Fruit fly (Drosophila melanogaster) whole organism, embryonic: ENCODE data around the gene CkIIalpha-i3.

Experiments used
- Awh ChIP-seq: fragments of 200-800 bp; sonication (Bioruptor generic); IDR thresholded peaks from 2 replicates; pipeline ENCODE4, ENCODE4 v1.3.6; 2022; ENCODE audit warnings: missing biosample characterization, missing genetic modification characterization
- CG10267 ChIP-seq: fragments of 200-800 bp; sonication (Bioruptor generic); optimal IDR thresholded peaks from 2 replicates; lab custom pipeline; 2018; ENCODE audit warnings: missing biosample characterization, mild to moderate bottlenecking, missing genetic modification characterization, moderate library complexity
- CG11085 ChIP-seq: fragments of 200-800 bp; sonication (Bioruptor generic); IDR thresholded peaks from 2 replicates; pipeline ENCODE4 v1.3.6; 2022; ENCODE audit warnings: missing biosample characterization, missing genetic modification characterization
- CG11695 ChIP-seq: fragments of 200-800 bp; sonication (Bioruptor generic); IDR thresholded peaks from 3 replicates; pipeline ENCODE4 v1.3.6; 2022; ENCODE audit warnings: missing biosample characterization, missing genetic modification characterization
- CG12391 ChIP-seq: fragments of 200-800 bp; sonication (Bioruptor generic); optimal IDR thresholded peaks from 3 replicates; lab custom pipeline; 2018; ENCODE audit warnings: missing biosample characterization, mild to moderate bottlenecking, missing genetic modification characterization, moderate library complexity
- CG13296 ChIP-seq: fragments of 200-800 bp; sonication (Bioruptor generic); optimal IDR thresholded peaks from 3 replicates; lab custom pipeline; 2018; ENCODE audit warnings: missing biosample characterization, mild to moderate bottlenecking, missing genetic modification characterization
- CG15601 ChIP-seq: fragments of 200-800 bp; sonication (Bioruptor generic); optimal IDR thresholded peaks from 3 replicates; lab custom pipeline; 2019; ENCODE audit warnings: missing biosample characterization, mild to moderate bottlenecking, missing genetic modification characterization, moderate library complexity
- CG1602 ChIP-seq: fragments of 200-800 bp; sonication (Bioruptor generic); optimal IDR thresholded peaks from 3 replicates; lab custom pipeline; 2016; ENCODE audit warnings: missing biosample characterization, missing genetic modification characterization
- CG1603 ChIP-seq: fragments of 200-800 bp; sonication (Bioruptor generic); optimal IDR thresholded peaks from 2 replicates; lab custom pipeline; 2019; ENCODE audit warnings: missing biosample characterization, mild to moderate bottlenecking, missing genetic modification characterization, moderate library complexity
- CG17361 ChIP-seq: fragments of 200-800 bp; sonication (Bioruptor generic); IDR thresholded peaks from 3 replicates; pipeline ENCODE4 v1.3.6; 2022; ENCODE audit warnings: missing biosample characterization, missing genetic modification characterization
- CG2712 ChIP-seq: fragments of 200-800 bp; optimal IDR thresholded peaks from 3 replicates; lab custom pipeline; 2019; ENCODE audit warnings: missing biosample characterization, mild to moderate bottlenecking, missing genetic modification characterization, moderate library complexity
- CG31365 ChIP-seq: fragments of 200-800 bp; sonication (Bioruptor generic); optimal IDR thresholded peaks from 2 replicates; lab custom pipeline; 2018; ENCODE audit warnings: missing biosample characterization, mild to moderate bottlenecking, missing genetic modification characterization
- CG31388 ChIP-seq: fragments of 200-800 bp; sonication (Bioruptor generic); optimal IDR thresholded peaks from 2 replicates; lab custom pipeline; 2016; ENCODE audit warnings: missing biosample characterization, missing genetic modification characterization
- CG42726 ChIP-seq: fragments of 200-800 bp; sonication (Bioruptor generic); IDR thresholded peaks from 2 replicates; pipeline ENCODE4 v1.3.6; 2022; ENCODE audit warnings: missing biosample characterization, missing genetic modification characterization; ENCODE audit not compliant: partially characterized antibody
- CG5245 ChIP-seq: fragments of 200-800 bp; sonication (Bioruptor generic); optimal IDR thresholded peaks from 3 replicates; lab custom pipeline; 2016; ENCODE audit warnings: missing biosample characterization, missing genetic modification characterization
- CG6254 ChIP-seq: fragments of 200-800 bp; sonication (Bioruptor generic); optimal IDR thresholded peaks from 3 replicates; lab custom pipeline; 2017; ENCODE audit warnings: mild to moderate bottlenecking, missing biosample characterization, missing genetic modification reagents, missing genetic modification characterization
- CG7987 ChIP-seq: fragments of 200-800 bp; sonication (Bioruptor generic); optimal IDR thresholded peaks from 2 replicates; lab custom pipeline; 2018; ENCODE audit warnings: missing biosample characterization, mild to moderate bottlenecking, missing genetic modification characterization, moderate library complexity
- CG8281 ChIP-seq: fragments of 200-800 bp; sonication (Bioruptor generic); optimal IDR thresholded peaks from 2 replicates; lab custom pipeline; 2018; ENCODE audit warnings: missing biosample characterization, mild to moderate bottlenecking, missing genetic modification characterization, moderate library complexity
- E2f1 ChIP-seq: fragments of 200-800 bp; sonication (Bioruptor generic); IDR thresholded peaks from 2 replicates; pipeline ENCODE4 v1.3.6; 2022; ENCODE audit warnings: missing biosample characterization, missing genetic modification characterization
- E2f2 ChIP-seq: fragments of 200-800 bp; sonication (Bioruptor generic); IDR thresholded peaks from 2 replicates; pipeline ENCODE4 v1.3.6; 2022; ENCODE audit warnings: missing biosample characterization, missing genetic modification characterization
- Elba2 ChIP-seq: fragments of 200-800 bp; sonication (Bioruptor generic); optimal IDR thresholded peaks from 3 replicates; lab custom pipeline; 2016; ENCODE audit warnings: missing biosample characterization, missing genetic modification characterization
- Gsc ChIP-seq: fragments of 200-800 bp; sonication (Bioruptor generic); IDR thresholded peaks from 2 replicates; pipeline ENCODE4 v1.3.6; 2022; ENCODE audit warnings: missing biosample characterization, missing genetic modification characterization
- Hey ChIP-seq: fragments of 200-800 bp; sonication (Bioruptor generic); optimal IDR thresholded peaks from 3 replicates; lab custom pipeline; 2018; ENCODE audit warnings: missing biosample characterization, mild to moderate bottlenecking, missing genetic modification characterization
- Hmr ChIP-seq: fragments of 200-800 bp; sonication (Bioruptor generic); optimal IDR thresholded peaks from 3 replicates; lab custom pipeline; 2017; ENCODE audit warnings: mild to moderate bottlenecking, missing biosample characterization, missing genetic modification reagents, missing genetic modification characterization
- Hr39 ChIP-seq: fragments of >200 bp; optimal IDR thresholded peaks from 2 replicates; lab custom pipeline; 2017
- Hr51 ChIP-seq, 2 experiments: fragments of 200-800 bp; sonication (Bioruptor generic); optimal IDR thresholded peaks; 2 replicates in 1 of 2; 3 replicates in 1 of 2; lab custom pipeline; 2016 to 2018; ENCODE audit warnings: missing biosample characterization in 2 of 2, missing genetic modification characterization in 2 of 2, mild to moderate bottlenecking in 1 of 2, moderate library complexity in 1 of 2
- Lhr ChIP-seq: fragments of 200-800 bp; sonication (Bioruptor generic); optimal IDR thresholded peaks from 3 replicates; lab custom pipeline; 2017; ENCODE audit warnings: mild to moderate bottlenecking, missing biosample characterization, missing genetic modification reagents, missing genetic modification characterization
- NFAT ChIP-seq: fragments of 200-800 bp; sonication (Bioruptor generic); IDR thresholded peaks from 2 replicates; pipeline ENCODE4 v1.3.6; 2022; ENCODE audit warnings: missing biosample characterization, missing genetic modification characterization
- Oaz ChIP-seq: fragments of 200-800 bp; sonication (Bioruptor generic); IDR thresholded peaks from 2 replicates; pipeline ENCODE4 v1.3.6; 2022; ENCODE audit warnings: missing biosample characterization, missing genetic modification characterization
- Sin3A ChIP-seq: fragments of >200 bp; optimal IDR thresholded peaks from 2 replicates; lab custom pipeline; 2018
- Ssrp ChIP-seq: fragments of 200-800 bp; sonication (Bioruptor generic); optimal IDR thresholded peaks from 2 replicates; lab custom pipeline; 2018; ENCODE audit warnings: missing biosample characterization, mild to moderate bottlenecking, missing genetic modification characterization, moderate library complexity
- ap ChIP-seq: fragments of 200-800 bp; sonication (Bioruptor generic); IDR thresholded peaks from 2 replicates; pipeline ENCODE4 v1.3.6; 2022; ENCODE audit warnings: missing biosample characterization, missing genetic modification characterization
- bcd ChIP-seq: fragments of 200-800 bp; sonication (Bioruptor generic); optimal IDR thresholded peaks from 2 replicates; lab custom pipeline; 2017; ENCODE audit warnings: missing biosample characterization, mild to moderate bottlenecking, missing genetic modification characterization
- cg ChIP-seq: fragments of 200-800 bp; sonication (Bioruptor generic); optimal IDR thresholded peaks from 3 replicates; lab custom pipeline; 2019; ENCODE audit warnings: missing biosample characterization, mild to moderate bottlenecking, missing genetic modification characterization, moderate library complexity
- crc ChIP-seq: fragments of 200-800 bp; sonication (Bioruptor generic); optimal IDR thresholded peaks from 2 replicates; lab custom pipeline; 2016; ENCODE audit warnings: missing biosample characterization, missing genetic modification characterization
- emc ChIP-seq: fragments of 200-800 bp; sonication (Bioruptor generic); optimal IDR thresholded peaks from 2 replicates; lab custom pipeline; 2016; ENCODE audit warnings: missing biosample characterization, missing genetic modification characterization
- fd3F ChIP-seq: fragments of 200-800 bp; sonication (Bioruptor generic); optimal IDR thresholded peaks from 2 replicates; lab custom pipeline; 2018; ENCODE audit warnings: missing biosample characterization, mild to moderate bottlenecking, missing genetic modification characterization, moderate library complexity
- gcm2 ChIP-seq: fragments of 200-800 bp; sonication (Bioruptor generic); optimal IDR thresholded peaks from 2 replicates; lab custom pipeline; 2016; ENCODE audit warnings: missing biosample characterization, missing genetic modification characterization
- gsb-n ChIP-seq: fragments of 200-800 bp; sonication (Bioruptor generic); optimal IDR thresholded peaks from 3 replicates; lab custom pipeline; 2018; ENCODE audit warnings: missing biosample characterization, mild to moderate bottlenecking, missing genetic modification characterization
- lilli ChIP-seq: fragments of 200-800 bp; sonication (Bioruptor generic); optimal IDR thresholded peaks from 3 replicates; lab custom pipeline; 2016; ENCODE audit warnings: missing biosample characterization, missing genetic modification characterization
- lmd ChIP-seq: fragments of 200-800 bp; sonication (Bioruptor generic); IDR thresholded peaks from 2 replicates; pipeline ENCODE4 v1.3.6; 2022; ENCODE audit warnings: missing biosample characterization, missing genetic modification characterization
- nmo ChIP-seq: fragments of 200-800 bp; sonication (Bioruptor generic); optimal IDR thresholded peaks from 2 replicates; lab custom pipeline; 2018; ENCODE audit warnings: missing biosample characterization, mild to moderate bottlenecking, missing genetic modification characterization, moderate library complexity
- pho ChIP-seq: fragments of 200-800 bp; sonication (Bioruptor generic); optimal IDR thresholded peaks from 2 replicates; lab custom pipeline; 2016; ENCODE audit warnings: missing biosample characterization, missing genetic modification characterization
- pita ChIP-seq: fragments of 200-800 bp; sonication (Bioruptor generic); optimal IDR thresholded peaks from 2 replicates; lab custom pipeline; 2017; ENCODE audit warnings: missing biosample characterization, mild to moderate bottlenecking, missing genetic modification characterization
- pzg ChIP-seq: fragments of 200-800 bp; sonication (Bioruptor generic); optimal IDR thresholded peaks from 3 replicates; lab custom pipeline; 2018; ENCODE audit warnings: missing biosample characterization, mild to moderate bottlenecking, missing genetic modification characterization, moderate library complexity
- ranshi ChIP-seq: fragments of 200-800 bp; sonication (Bioruptor generic); IDR thresholded peaks from 2 replicates; pipeline ENCODE4 v1.3.6; 2022; ENCODE audit warnings: missing biosample characterization, missing genetic modification characterization
- sd ChIP-seq: fragments of 200-800 bp; sonication (Bioruptor generic); optimal IDR thresholded peaks from 3 replicates; lab custom pipeline; 2018; ENCODE audit warnings: missing biosample characterization, mild to moderate bottlenecking, missing genetic modification characterization, moderate library complexity
- sens-2 ChIP-seq: fragments of 200-800 bp; sonication (Bioruptor generic); IDR thresholded peaks from 2 replicates; pipeline ENCODE4 v1.3.6; 2022; ENCODE audit warnings: missing biosample characterization, missing genetic modification characterization
- ssp ChIP-seq: fragments of 200-800 bp; sonication (Bioruptor generic); IDR thresholded peaks from 2 replicates; pipeline ENCODE4 v1.3.6; 2022; ENCODE audit warnings: missing biosample characterization, missing genetic modification characterization
- stwl ChIP-seq: fragments of 200-800 bp; sonication (Bioruptor generic); optimal IDR thresholded peaks from 3 replicates; lab custom pipeline; 2018; ENCODE audit warnings: missing biosample characterization, mild to moderate bottlenecking, missing genetic modification characterization, moderate library complexity
- tgo ChIP-seq: fragments of 200-800 bp; sonication (Bioruptor generic); IDR thresholded peaks from 3 replicates; pipeline ENCODE4 v1.3.6; 2022; ENCODE audit warnings: missing biosample characterization, missing genetic modification characterization
- tll ChIP-seq, 2 experiments: fragments of 200-800 bp in 1 of 2; fragments of >200 bp in 1 of 2; sonication (Bioruptor generic) in 1 of 2; optimal IDR thresholded peaks; 2 replicates each; lab custom pipeline; 2017 to 2019; ENCODE audit warnings: missing biosample characterization in 2 of 2, missing genetic modification characterization in 2 of 2, mild to moderate bottlenecking in 1 of 2, moderate library complexity in 1 of 2

The CkIIalpha-i3 gene

DNA sequence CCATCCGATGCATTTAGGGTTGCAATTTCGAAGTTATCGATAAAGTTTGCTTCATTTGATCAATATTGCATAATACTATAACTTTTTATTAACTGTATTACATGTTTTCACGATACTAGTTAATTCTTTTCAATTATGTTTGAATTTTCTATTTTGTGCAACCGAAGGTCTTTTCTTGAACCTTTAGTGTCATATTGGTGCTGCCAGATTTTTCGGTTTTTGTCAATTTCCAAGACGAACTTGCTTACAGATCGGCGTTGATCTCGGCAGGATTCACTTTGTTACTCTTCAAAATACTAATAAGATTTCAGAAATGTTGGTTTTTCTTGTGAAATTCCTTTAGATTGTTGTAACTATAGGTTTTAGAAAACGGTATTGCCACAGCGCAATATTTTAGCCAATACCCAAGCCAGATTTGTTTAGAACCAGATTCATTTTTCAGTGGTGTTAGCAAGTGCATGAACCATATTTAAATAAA lies at the start of gene CkIIalpha-i3 (continued):
- TF ChIP-seq fd3F (GFP tag; lab: Kevin White, UChicago): no peak
- no peak for TF ChIP-seq Gsc (GFP tag; lab: Robert Waterston, UW)
- TF ChIP-seq CG13296 (GFP tag; lab: Kevin White, UChicago): no peak
- TF ChIP-seq CG10267: peak; percentile 14
- TF ChIP-seq sd (tag; lab: Kevin White, UChicago): peak; percentile 50
- peak; percentile 82 for TF ChIP-seq pita
- no peak for TF ChIP-seq CG7987
- TF ChIP-seq CG31365 (tag; lab: Kevin White, UChicago): no peak
- TF ChIP-seq Lhr (GFP tag; lab: Kevin White, UChicago): peak; percentile 77
- peak; percentile 85 for TF ChIP-seq stwl
- peak; percentile 54 for TF ChIP-seq Hmr (GFP tag; lab: Kevin White, UChicago)
- no peak for TF ChIP-seq Elba2
- no peak for TF ChIP-seq ranshi (GFP tag; lab: Robert Waterston, UW)
- peak; percentile 5 for TF ChIP-seq lilli
- no peak for TF ChIP-seq Ssrp (tag; lab: Kevin White, UChicago)
- TF ChIP-seq CG17361 (GFP tag; lab: Robert Waterston, UW): 0 out of 3 replicates have a peak, but pooled peaks have one; percentile 33
- TF ChIP-seq gsb-n (tag; lab: Kevin White, UChicago): no peak
- no peak for TF ChIP-seq ap (GFP tag; lab: Robert Waterston, UW)
- no peak for TF ChIP-seq ssp (GFP tag; lab: Robert Waterston, UW)
- no peak for TF ChIP-seq bcd (GFP tag; lab: Kevin White, UChicago)
- TF ChIP-seq Hr51 (GFP tag; optimal IDR thresholded peaks at IDR 0.05; lab: Kevin White, UChicago): no peak
- TF ChIP-seq Awh (GFP tag; lab: Robert Waterston, UW): no peak
- TF ChIP-seq E2f1: no peak
- TF ChIP-seq Sin3A: peak; percentile 37
- no peak for TF ChIP-seq gcm2 (GFP tag; lab: Kevin White, UChicago)
- peak; percentile 1 for TF ChIP-seq CG8281 (tag; lab: Kevin White, UChicago)
- no peak for TF ChIP-seq lmd
- no peak for TF ChIP-seq Hey (tag; lab: Kevin White, UChicago)
- TF ChIP-seq CG42726 (GFP tag; lab: Robert Waterston, UW): no peak
- peak; percentile 14 for TF ChIP-seq pzg (GFP tag; lab: Kevin White, UChicago)
- no peak for TF ChIP-seq emc (GFP tag; lab: Kevin White, UChicago)
- no peak for TF ChIP-seq CG31388 (GFP tag; lab: Kevin White, UChicago)
- no peak for TF ChIP-seq NFAT (GFP tag; lab: Robert Waterston, UW)
- TF ChIP-seq CG12391 (tag; lab: Kevin White, UChicago): peak; percentile 3
- no peak for TF ChIP-seq crc (GFP tag; lab: Kevin White, UChicago)
- no peak for TF ChIP-seq Hr39
- TF ChIP-seq CG2712 (tag; lab: Kevin White, UChicago): peak; percentile 36
- TF ChIP-seq tll (GFP tag; optimal IDR thresholded peaks at IDR 0.05; lab: Kevin White, UChicago): no peak
- TF ChIP-seq pho: no peak
- TF ChIP-seq sens-2 (GFP tag; lab: Robert Waterston, UW): no peak
- TF ChIP-seq CG11085 (GFP tag; lab: Robert Waterston, UW): no peak
- TF ChIP-seq CG1603 (tag; lab: Kevin White, UChicago): no peak
- TF ChIP-seq Oaz (GFP tag; lab: Robert Waterston, UW): no peak
- no peak for TF ChIP-seq CG15601 (tag; lab: Kevin White, UChicago)
- peak; percentile 38 for TF ChIP-seq nmo (GFP tag; lab: Kevin White, UChicago)
- no peak for TF ChIP-seq CG6254 (GFP tag; lab: Kevin White, UChicago)
- TF ChIP-seq cg (GFP tag; lab: Kevin White, UChicago): no peak
- TF ChIP-seq CG11695 (GFP tag; lab: Robert Waterston, UW): no peak
- no peak for TF ChIP-seq tgo (GFP tag; lab: Robert Waterston, UW)
- 0 out of 2 replicates have a peak, but pooled peaks have one; percentile 5 for TF ChIP-seq E2f2 (GFP tag; lab: Robert Waterston, UW)
- TF ChIP-seq CG5245 (GFP tag; lab: Kevin White, UChicago): no peak
- no peak for TF ChIP-seq CG1602 (GFP tag; lab: Kevin White, UChicago)
